Worm (Caenorhabditis elegans) whole organism, late embryonic: ENCODE results near the gene F58B4.7.

ENCODE experiments used
- dmd-4 ChIP-seq: sonication (generic microtip); optimal IDR thresholded peaks from 2 replicates; lab custom pipeline; 2016; ENCODE audit warnings: borderline replicate concordance, missing genetic modification characterization, missing compliant biosample characterization
- nhr-11 ChIP-seq: fragments of 150-350 bp; optimal IDR thresholded peaks from 2 replicates; lab custom pipeline; 2014; ENCODE audit warnings: missing biosample characterization, missing genetic modification characterization
- rnt-1 ChIP-seq: sonication (generic microtip); optimal IDR thresholded peaks from 2 replicates; lab custom pipeline; 2016; ENCODE audit warnings: missing genetic modification characterization, missing compliant biosample characterization
- unc-55 ChIP-seq: sonication (generic microtip); optimal IDR thresholded peaks from 2 replicates; lab custom pipeline; 2017; ENCODE audit warnings: missing biosample characterization, missing genetic modification reagents, missing genetic modification characterization

DNA sequence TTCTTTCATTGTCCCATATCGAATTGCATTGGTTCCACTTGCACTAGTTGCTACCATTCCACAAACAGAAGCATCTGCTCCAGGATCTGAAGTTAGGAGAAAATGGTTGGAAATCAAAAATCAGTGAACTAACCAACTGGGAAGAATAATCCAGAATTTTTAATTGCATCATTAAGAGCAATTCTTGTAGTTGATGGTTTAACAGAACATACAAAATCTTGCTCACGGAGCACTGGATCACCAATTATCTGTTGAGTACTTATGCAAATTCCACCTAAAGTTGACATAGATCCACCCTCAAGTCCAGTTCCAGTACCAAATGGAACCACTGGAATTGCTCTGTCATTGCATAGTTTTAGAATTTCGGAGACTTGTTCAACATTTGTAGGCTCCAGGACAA lies 33.4 kb downstream of the F58B4.7 start:
- no peak for TF ChIP-seq unc-55 (GFP tag; lab: Kevin White, UChicago)
- TF ChIP-seq rnt-1 (tag; lab: Kevin White, UChicago), result no peak
- TF ChIP-seq nhr-11, result no peak
- no peak for TF ChIP-seq dmd-4
